Fruit fly (Drosophila melanogaster) Kc167 (cell line): ENCODE measurements around the gene Arl6IP1.

Source experiments
- Sin3A ChIP-seq: fragments of >200 bp; optimal IDR thresholded peaks from 2 replicates; lab custom pipeline; 2018; ENCODE audit warnings: missing external identifiers
- h ChIP-seq: fragments of >200 bp; optimal IDR thresholded peaks from 3 replicates; lab custom pipeline; 2018; ENCODE audit warnings: missing external identifiers
- psq ChIP-seq: fragments of >200 bp; optimal IDR thresholded peaks from 2 replicates; lab custom pipeline; 2017; ENCODE audit warnings: missing external identifiers
- ttk ChIP-seq: sonication (Bioruptor generic); optimal IDR thresholded peaks from 2 replicates; lab custom pipeline; 2017; ENCODE audit warnings: missing external identifiers

DNA sequence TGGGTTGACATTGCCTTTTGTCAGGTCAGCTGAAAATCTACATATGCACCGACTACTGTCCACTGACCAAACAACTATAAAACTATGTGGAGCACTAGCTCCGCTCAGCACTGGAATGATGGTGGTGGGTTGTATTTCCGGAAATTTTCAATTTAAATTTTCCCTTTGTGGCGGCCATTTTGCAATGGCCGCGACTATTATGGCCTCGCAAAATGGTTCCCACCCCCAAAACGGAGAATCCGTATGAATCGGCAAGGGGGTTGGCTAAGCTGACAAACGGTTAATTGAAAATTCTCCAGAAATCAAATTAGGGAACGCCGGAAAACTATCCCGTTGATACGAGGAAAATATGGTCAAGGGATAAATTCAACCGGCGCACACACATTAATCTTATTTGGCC lies 39.5 kb downstream of the Arl6IP1 start:
- TF ChIP-seq ttk (lab: Kevin White, UChicago) (no peak), psq (lab: Kevin White, UChicago) (no peak), h (lab: Kevin White, UChicago) (no peak), Sin3A (no peak)
